Worm (Caenorhabditis elegans) whole organism, L2 larva: Measurements from ENCODE around the gene rpb-11.

Source experiments
- elt-1 ChIP-seq: fragments of 150-350 bp; optimal IDR thresholded peaks from 2 replicates; lab custom pipeline; 2014; ENCODE audit warnings: missing biosample characterization, missing genetic modification characterization
- fos-1 ChIP-seq: fragments of 150-350 bp; optimal IDR thresholded peaks from 2 replicates; lab custom pipeline; 2014; ENCODE audit warnings: missing biosample characterization, missing genetic modification characterization
- nhr-237 ChIP-seq: fragments of 150-350 bp; optimal IDR thresholded peaks from 2 replicates; lab custom pipeline; 2014; ENCODE audit warnings: missing biosample characterization, missing genetic modification characterization

- no peak for TF ChIP-seq nhr-237 (tag; lab: Kevin White, UChicago)
- no peak for TF ChIP-seq fos-1 (tag; lab: Kevin White, UChicago)
- TF ChIP-seq elt-1 (tag; lab: Kevin White, UChicago): no peak
Observed at ce11 chrII:14045235-14045634, 14.7 kb upstream of the rpb-11 start.
